Fruit fly (Drosophila melanogaster) Kc167 (cell line): ENCODE measurements around the gene Fdh.

Source experiments
- Myc ChIP-seq: fragments of >200 bp; optimal IDR thresholded peaks from 2 replicates; lab custom pipeline; 2017; ENCODE audit warnings: missing external identifiers
- Sin3A ChIP-seq: fragments of >200 bp; optimal IDR thresholded peaks from 2 replicates; lab custom pipeline; 2018; ENCODE audit warnings: missing external identifiers
- insv ChIP-seq: fragments of >200 bp; optimal IDR thresholded peaks from 3 replicates; lab custom pipeline; 2018; ENCODE audit warnings: missing external identifiers
- psq ChIP-seq: fragments of >200 bp; optimal IDR thresholded peaks from 2 replicates; lab custom pipeline; 2017; ENCODE audit warnings: missing external identifiers
- ttk ChIP-seq: sonication (Bioruptor generic); optimal IDR thresholded peaks from 2 replicates; lab custom pipeline; 2017; ENCODE audit warnings: missing external identifiers

- TF ChIP-seq ttk (lab: Kevin White, UChicago), result no peak
- no peak for TF ChIP-seq psq
- TF ChIP-seq insv (lab: Kevin White, UChicago), result no peak
- TF ChIP-seq Myc (lab: Kevin White, UChicago), result no peak
- TF ChIP-seq Sin3A, result no peak
These were observed 43.5 kb downstream of the Fdh start for dm6 chr3R:10828688-10829087.
